Worm (Caenorhabditis elegans) whole organism, L2 larva: ENCODE data around the gene pgp-5.
A peak's percentile ranks its signal among the peaks of the same experiment; 100 is the strongest.

Experiments used
- C34F6.9 ChIP-seq: fragments of 150-350 bp; optimal IDR thresholded peaks from 2 replicates; lab custom pipeline; 2014; ENCODE audit warnings: missing biosample characterization, missing genetic modification characterization
- F13H6.1 ChIP-seq: sonication (generic microtip); optimal IDR thresholded peaks from 2 replicates; lab custom pipeline; 2016; ENCODE audit warnings: missing genetic modification characterization, missing compliant biosample characterization
- alr-1 ChIP-seq: fragments of 150-350 bp; optimal IDR thresholded peaks from 2 replicates; lab custom pipeline; 2014; ENCODE audit warnings: missing biosample characterization, missing genetic modification characterization
- ama-1 ChIP-seq: fragments of 150-350 bp; optimal IDR thresholded peaks from 2 replicates; lab custom pipeline; 2018; ENCODE audit warnings: inconsistent platforms
- elt-3 ChIP-seq: sonication (generic microtip); optimal IDR thresholded peaks from 2 replicates; lab custom pipeline; 2017; ENCODE audit warnings: missing biosample characterization, missing genetic modification characterization
- fos-1 ChIP-seq: fragments of 150-350 bp; optimal IDR thresholded peaks from 2 replicates; lab custom pipeline; 2014; ENCODE audit warnings: missing biosample characterization, missing genetic modification characterization
- gmeb-1 ChIP-seq: fragments of 150-350 bp; optimal IDR thresholded peaks from 2 replicates; lab custom pipeline; 2014; ENCODE audit warnings: missing biosample characterization, missing genetic modification characterization
- lin-11 ChIP-seq: fragments of 150-350 bp; sonication (generic microtip); optimal IDR thresholded peaks from 2 replicates; lab custom pipeline; 2014; ENCODE audit warnings: missing biosample characterization, missing genetic modification characterization, inconsistent platforms, mixed read lengths
- lsy-2 ChIP-seq, 2 experiments: fragments of 150-350 bp in 1 of 2; sonication (generic microtip) in 1 of 2; optimal IDR thresholded peaks; 2 replicates each; lab custom pipeline; 2014 to 2017; ENCODE audit warnings: missing biosample characterization in 2 of 2, missing genetic modification characterization in 2 of 2
- mab-5 ChIP-seq: fragments of 150-350 bp; optimal IDR thresholded peaks from 2 replicates; lab custom pipeline; 2014; ENCODE audit warnings: missing biosample characterization, missing genetic modification characterization
- mbf-1 ChIP-seq: sonication (generic microtip); optimal IDR thresholded peaks from 2 replicates; lab custom pipeline; 2017; ENCODE audit warnings: missing biosample characterization, missing genetic modification characterization
- mdl-1 ChIP-seq, 2 experiments: fragments of 150-350 bp in 1 of 2; sonication (generic microtip) in 1 of 2; optimal IDR thresholded peaks; 2 replicates each; lab custom pipeline; 2017; ENCODE audit warnings: missing biosample characterization in 2 of 2, missing genetic modification characterization in 2 of 2
- nhr-10 ChIP-seq: sonication (generic microtip); optimal IDR thresholded peaks from 2 replicates; lab custom pipeline; 2017; ENCODE audit warnings: missing biosample characterization, missing genetic modification characterization
- nhr-12 ChIP-seq: fragments of 150-350 bp; optimal IDR thresholded peaks from 2 replicates; lab custom pipeline; 2014; ENCODE audit warnings: missing biosample characterization, missing genetic modification characterization
- nhr-129 ChIP-seq: fragments of 150-350 bp; optimal IDR thresholded peaks from 2 replicates; lab custom pipeline; 2014; ENCODE audit warnings: missing biosample characterization, missing genetic modification characterization
- nhr-21 ChIP-seq: fragments of 150-350 bp; optimal IDR thresholded peaks from 2 replicates; lab custom pipeline; 2014; ENCODE audit warnings: missing biosample characterization, missing genetic modification characterization
- nhr-23 ChIP-seq: fragments of 150-350 bp; optimal IDR thresholded peaks from 2 replicates; lab custom pipeline; 2014; ENCODE audit warnings: missing biosample characterization, missing genetic modification reagents, missing genetic modification characterization
- nhr-25 ChIP-seq: fragments of 150-350 bp; sonication (generic microtip); optimal IDR thresholded peaks from 3 replicates; lab custom pipeline; 2014; ENCODE audit warnings: missing biosample characterization, missing genetic modification characterization
- nhr-77 ChIP-seq: fragments of 150-350 bp; optimal IDR thresholded peaks from 2 replicates; lab custom pipeline; 2014; ENCODE audit warnings: missing biosample characterization, missing genetic modification characterization
- sem-4 ChIP-seq: fragments of 150-350 bp; optimal IDR thresholded peaks from 2 replicates; lab custom pipeline; 2014; ENCODE audit warnings: missing biosample characterization, missing genetic modification reagents, missing genetic modification characterization
- sma-3 ChIP-seq: sonication (generic microtip); optimal IDR thresholded peaks from 2 replicates; lab custom pipeline; 2016; ENCODE audit warnings: missing genetic modification reagents, missing genetic modification characterization, missing compliant biosample characterization
- sma-9 ChIP-seq, 2 experiments: fragments of 150-350 bp in 1 of 2; sonication (generic microtip) in 1 of 2; optimal IDR thresholded peaks; 2 replicates each; lab custom pipeline; 2014 to 2016; ENCODE audit warnings: missing genetic modification characterization in 2 of 2, mild to moderate bottlenecking in 1 of 2, missing biosample characterization in 1 of 2, missing compliant biosample characterization in 1 of 2, missing genetic modification reagents in 1 of 2, moderate library complexity in 1 of 2
- snpc-4 ChIP-seq: fragments of 150-350 bp; optimal IDR thresholded peaks from 2 replicates; lab custom pipeline; 2014; ENCODE audit warnings: missing biosample characterization, missing genetic modification characterization
- unc-55 ChIP-seq: fragments of 150-350 bp; sonication (generic microtip); optimal IDR thresholded peaks from 3 replicates; lab custom pipeline; 2014; ENCODE audit warnings: missing biosample characterization, missing genetic modification reagents, missing genetic modification characterization
- zag-1 ChIP-seq: fragments of 150-350 bp; optimal IDR thresholded peaks from 2 replicates; lab custom pipeline; 2014; ENCODE audit warnings: missing biosample characterization, missing genetic modification characterization
- ztf-1 ChIP-seq: fragments of 200-800 bp; sonication (Bioruptor generic); conservative IDR thresholded peaks from 2 replicates; pipeline ENCODE4 v1.3.6; 2022; ENCODE audit warnings: missing genetic modification characterization, missing compliant biosample characterization
- ztf-11 ChIP-seq: sonication (generic microtip); optimal IDR thresholded peaks from 2 replicates; lab custom pipeline; 2017; ENCODE audit warnings: missing biosample characterization, missing genetic modification characterization
- ztf-4 ChIP-seq: fragments of 150-350 bp; optimal IDR thresholded peaks from 2 replicates; lab custom pipeline; 2014; ENCODE audit warnings: missing biosample characterization, missing genetic modification characterization

The pgp-5 gene

DNA sequence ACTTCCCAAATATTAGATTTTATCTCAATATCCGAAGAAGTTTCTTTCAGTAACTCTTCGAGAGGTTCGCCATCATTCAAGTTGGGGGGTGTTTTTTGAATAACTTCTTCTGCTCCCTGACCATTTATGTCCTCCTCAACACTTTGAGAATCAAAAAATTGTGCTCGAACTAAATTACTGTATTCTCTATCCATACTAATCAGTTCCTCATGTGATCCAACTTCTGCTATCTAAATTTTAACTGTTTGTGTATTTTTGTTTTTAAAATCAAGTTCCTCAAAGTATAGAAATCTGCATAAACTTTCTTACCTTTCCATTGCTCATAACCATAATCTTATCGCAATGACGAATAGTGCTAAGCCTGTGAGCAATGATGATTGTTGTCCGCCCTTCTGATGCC, 2.6 kb upstream of the pgp-5 start:
- no peak for TF ChIP-seq sma-3

DNA sequence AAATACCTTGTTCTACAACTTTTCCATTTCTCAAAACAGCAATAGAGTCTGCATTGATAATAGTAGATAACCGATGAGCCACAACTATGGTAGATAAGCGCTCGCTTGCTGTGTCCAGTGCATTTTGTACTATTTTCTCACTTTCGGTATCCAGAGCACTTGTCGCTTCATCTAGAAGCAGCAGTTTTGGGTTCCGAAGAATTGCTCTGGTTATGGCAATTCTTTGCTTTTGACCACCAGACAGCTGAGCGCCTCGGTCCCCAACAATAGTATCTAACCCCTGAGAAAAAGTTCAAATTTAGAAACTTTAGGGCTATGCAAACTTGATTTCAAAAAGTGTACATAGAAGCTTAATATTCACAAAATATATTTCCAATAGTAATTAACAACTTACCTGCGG, 525 bp upstream of the pgp-5 start:
- TF ChIP-seq nhr-21 (tag; lab: Kevin White, UChicago) (no peak), fos-1 (tag; lab: Kevin White, UChicago) (no peak), nhr-23 (tag; lab: Kevin White, UChicago) (no peak)
- TF ChIP-seq, all 48 proteins: peak for 0

- TF ChIP-seq nhr-10, result no peak
- TF ChIP-seq sma-9 (GFP tag; optimal IDR thresholded peaks at IDR 0.05; lab: Kevin White, UChicago), result peak; percentile 38
- no peak for TF ChIP-seq sma-9 (tag; optimal IDR thresholded peaks at IDR 0.05; lab: Kevin White, UChicago)
- TF ChIP-seq nhr-77, result no peak
- peak; percentile 67 for TF ChIP-seq nhr-129 (tag; lab: Kevin White, UChicago)
- TF ChIP-seq snpc-4 (tag; lab: Kevin White, UChicago), result no peak
- peak; percentile 8 for TF ChIP-seq mab-5 (tag; lab: Kevin White, UChicago)
- TF ChIP-seq elt-3 (tag; lab: Kevin White, UChicago), result no peak
- TF ChIP-seq C34F6.9 (tag; lab: Kevin White, UChicago), result peak; percentile 19
- TF ChIP-seq F13H6.1, result peak; percentile 63
- TF ChIP-seq ztf-1 (GFP tag; lab: Robert Waterston, UW), result no peak
- TF ChIP-seq, all 48 proteins: peak for 5
Measured at ce11 chrX:10853271-10853670, 5.8 kb downstream of the pgp-5 start.

DNA sequence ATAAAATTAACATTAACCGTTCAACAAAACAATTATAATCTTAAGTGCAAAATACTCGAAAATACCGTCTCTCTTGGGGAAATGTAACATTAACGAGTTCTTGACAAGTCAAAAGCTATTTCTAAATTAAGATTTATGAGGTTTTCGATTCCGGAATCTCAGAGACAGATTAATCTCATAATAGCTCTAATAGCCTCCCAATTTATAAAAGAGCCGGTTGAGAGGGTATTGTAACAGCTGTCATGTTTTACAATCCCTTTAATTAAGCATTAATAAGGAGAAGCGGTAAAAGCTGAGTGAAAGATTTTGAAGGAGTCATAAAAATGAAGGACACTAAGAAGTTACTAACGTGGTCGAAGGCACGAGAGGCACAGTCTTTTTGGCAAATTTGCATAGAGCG, 7.4 kb downstream of the pgp-5 start:
- TF ChIP-seq nhr-25 (no peak), ztf-4 (tag; lab: Kevin White, UChicago) (no peak), sem-4 (tag; lab: Kevin White, UChicago) (no peak), lin-11 (tag; lab: Kevin White, UChicago) (no peak)

DNA sequence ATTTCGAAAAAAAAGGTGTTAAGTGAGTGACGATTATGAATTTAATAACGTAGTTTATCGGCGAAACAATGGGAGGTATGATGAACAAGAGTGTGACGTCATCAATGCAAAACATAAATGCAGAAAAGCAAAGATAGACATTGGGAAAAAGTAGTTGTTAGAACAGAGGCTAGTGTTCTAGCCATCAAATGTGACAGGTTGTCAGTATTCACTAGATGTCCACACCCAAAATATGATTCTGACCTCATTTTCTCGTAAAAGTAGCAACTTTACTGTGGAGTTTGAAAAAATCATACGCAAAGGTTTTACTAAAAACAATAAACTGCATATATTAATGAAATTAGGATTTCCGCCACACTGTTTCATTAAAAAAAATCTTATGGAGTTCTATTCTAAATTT, 7.9 kb downstream of the pgp-5 start:
- no peak for TF ChIP-seq unc-55 (GFP tag; lab: Kevin White, UChicago)
- no peak for TF ChIP-seq nhr-129 (tag; lab: Kevin White, UChicago)
- no peak for TF ChIP-seq nhr-23 (tag; lab: Kevin White, UChicago)
- no peak for TF ChIP-seq alr-1 (tag; lab: Kevin White, UChicago)
- TF ChIP-seq nhr-21 (tag; lab: Kevin White, UChicago), result no peak
- no peak for TF ChIP-seq snpc-4 (tag; lab: Kevin White, UChicago)
- no peak for TF ChIP-seq nhr-10
- TF ChIP-seq nhr-25, result no peak
- TF ChIP-seq, all 48 proteins: peak for 0

DNA sequence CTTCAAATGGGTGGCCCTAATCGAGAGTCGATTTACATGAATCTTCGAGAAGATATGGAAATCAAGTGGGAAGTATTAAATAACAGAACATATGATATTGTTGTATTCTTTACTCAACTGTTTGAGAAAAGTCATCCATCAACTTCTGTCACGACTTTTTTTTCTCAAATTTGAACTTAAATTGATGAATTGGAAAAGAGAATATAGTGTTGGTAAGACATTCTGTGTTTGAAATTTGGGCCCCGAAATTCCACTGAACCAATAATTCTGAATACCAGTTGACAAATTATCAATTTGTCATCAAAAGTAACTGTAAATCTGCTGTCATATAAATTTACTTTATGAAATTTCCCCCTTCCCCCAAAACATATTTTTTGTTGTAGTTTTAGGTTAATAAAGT, 12.2 kb downstream of the pgp-5 start:
- TF ChIP-seq zag-1 (tag; lab: Kevin White, UChicago), result no peak
- TF ChIP-seq gmeb-1 (tag; lab: Kevin White, UChicago), result no peak
- TF ChIP-seq lsy-2 (tag; optimal IDR thresholded peaks at IDR 0.05; lab: Kevin White, UChicago), result no peak
- TF ChIP-seq nhr-129 (tag; lab: Kevin White, UChicago), result no peak
- no peak for TF ChIP-seq mdl-1 (tag; optimal IDR thresholded peaks at IDR 0.05; lab: Kevin White, UChicago)
- no peak for TF ChIP-seq nhr-25
- TF ChIP-seq ama-1 (lab: Kevin White, UChicago), result no peak
- TF ChIP-seq nhr-12 (tag; lab: Kevin White, UChicago), result no peak
- TF ChIP-seq, all 48 proteins: peak for 0

- TF ChIP-seq sma-3 (no peak), nhr-129 (tag; lab: Kevin White, UChicago) (no peak), ztf-11 (tag; lab: Kevin White, UChicago) (no peak), alr-1 (tag; lab: Kevin White, UChicago) (no peak), mbf-1 (tag; lab: Kevin White, UChicago) (no peak), nhr-23 (tag; lab: Kevin White, UChicago) (no peak), unc-55 (GFP tag; lab: Kevin White, UChicago) (no peak), ztf-1 (GFP tag; lab: Robert Waterston, UW) (no peak), ama-1 (lab: Kevin White, UChicago) (no peak)
Measured at ce11 chrX:10844602-10845354, 14.3 kb downstream of the pgp-5 start, which contains the start of gene C05A9.2. TSS of gene C05A9.2 (minus strand) at chrX:10844674.
